Fruit fly (Drosophila melanogaster): Measurements from ENCODE around the gene ppk.

DNA sequence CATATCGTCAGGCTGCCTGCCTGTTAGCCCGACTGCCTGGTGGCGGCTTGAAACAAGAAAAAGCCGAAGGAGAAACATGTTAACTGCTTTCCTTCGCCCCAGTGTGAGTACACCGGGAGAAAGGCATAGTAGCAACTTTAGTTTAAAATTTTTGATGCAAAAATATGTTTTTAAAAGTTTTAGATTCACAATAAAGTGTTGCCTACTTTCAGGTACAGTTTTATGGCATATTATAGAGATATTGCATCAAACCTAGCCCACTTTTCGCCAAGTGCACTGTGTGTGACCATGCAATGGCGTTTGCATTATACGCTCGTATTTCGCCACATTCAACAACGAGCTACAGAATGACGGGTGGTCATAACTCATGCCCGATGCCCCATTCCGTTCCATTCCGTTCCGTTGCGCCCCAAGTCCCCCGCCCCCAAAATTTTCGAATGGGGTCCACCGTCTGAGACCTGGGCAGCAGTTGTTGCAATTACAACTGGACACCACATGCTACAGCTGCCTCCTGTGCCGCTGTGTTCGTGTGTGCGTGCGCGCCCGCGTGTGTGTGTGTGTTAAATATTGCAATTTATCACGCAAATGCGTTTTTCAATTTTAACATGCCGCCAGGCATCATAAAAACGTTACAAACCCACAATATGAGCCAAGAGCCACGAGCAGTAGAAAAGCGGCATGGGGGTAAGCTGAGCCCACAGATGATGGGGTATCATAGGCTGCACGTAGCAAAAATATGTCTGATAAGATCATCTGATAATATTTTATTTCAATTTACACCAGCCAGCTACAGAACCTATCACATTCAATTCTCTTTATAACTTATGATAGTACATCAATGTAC is 10.8 kb downstream of the ppk start:
- TF ChIP-seq CG8478 (optimal IDR thresholded peaks at IDR 0.05) (no peak), CTCF (optimal IDR thresholded peaks at IDR 0.05) (no peak)
